Fruit fly (Drosophila melanogaster): Measurements from ENCODE around the gene CG15370.

The CG15370 gene

DNA sequence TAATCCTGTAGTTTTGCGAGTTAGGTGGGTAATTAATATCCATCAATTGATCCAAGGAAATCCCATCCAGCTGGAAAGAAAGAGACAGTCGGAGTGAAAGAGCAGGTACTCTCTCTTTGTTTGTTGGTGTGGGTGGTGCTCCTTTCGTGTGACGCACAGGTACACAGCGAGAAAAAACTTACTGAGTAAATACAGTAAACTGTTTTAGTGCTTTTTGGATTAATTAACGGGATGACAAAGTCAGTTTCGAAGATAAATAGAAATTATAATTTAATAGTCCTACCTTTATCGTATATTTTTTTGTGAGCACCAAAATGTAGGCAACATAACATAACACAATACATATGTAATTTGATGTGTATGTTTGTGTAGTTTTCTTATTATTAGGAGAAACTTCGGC lies 22.8 kb downstream of the CG15370 start (continued):
- TF ChIP-seq Atf6 (GFP tag; IDR thresholded peaks at IDR 0.05) (no peak), Eip74EF (GFP tag; optimal IDR thresholded peaks at IDR 0.05) (no peak), TFAM (GFP tag; optimal IDR thresholded peaks at IDR 0.05) (no peak), pb (GFP tag; optimal IDR thresholded peaks at IDR 0.05) (no peak), cg (GFP tag; optimal IDR thresholded peaks at IDR 0.05) (peak; percentile 61), tx (GFP tag; optimal IDR thresholded peaks at IDR 0.05) (no peak), ind (GFP tag; optimal IDR thresholded peaks at IDR 0.05) (no peak), CG17829 (tag; optimal IDR thresholded peaks at IDR 0.05) (peak; percentile 38), CG12299 (tag; optimal IDR thresholded peaks at IDR 0.05) (no peak), Max (GFP tag; optimal IDR thresholded peaks at IDR 0.05) (no peak), dati (GFP tag; IDR thresholded peaks at IDR 0.05) (no peak), ken (GFP tag; IDR thresholded peaks at IDR 0.05) (no peak), CG1832 (GFP tag; optimal IDR thresholded peaks at IDR 0.05) (no peak), Ssrp (tag; optimal IDR thresholded peaks at IDR 0.05) (no peak), CG6175 (GFP tag; IDR thresholded peaks at IDR 0.05) (no peak), CG5245 (GFP tag; optimal IDR thresholded peaks at IDR 0.05) (no peak), Dip2 (GFP tag; IDR thresholded peaks at IDR 0.05) (no peak), Hr3 (GFP tag; optimal IDR thresholded peaks at IDR 0.05) (peak; percentile 26), lola (GFP tag; optimal IDR thresholded peaks at IDR 0.05) (peak in 1 of 3 experiments; percentile 39), chm (GFP tag; IDR thresholded peaks at IDR 0.05) (no peak), ERR (GFP tag; optimal IDR thresholded peaks at IDR 0.05) (no peak), CG17328 (GFP tag; IDR thresholded peaks at IDR 0.05) (peak; percentile 46; the same call in 1 of the 2 replicates), ci (GFP tag; IDR thresholded peaks at IDR 0.05) (no peak; the same call in 2 of the 3 replicates), onecut (GFP tag; IDR thresholded peaks at IDR 0.05) (no peak), Bdp1 (GFP tag; optimal IDR thresholded peaks at IDR 0.05) (no peak), bowl (GFP tag; IDR thresholded peaks at IDR 0.05) (no peak), CG9876 (GFP tag; optimal IDR thresholded peaks at IDR 0.05) (no peak), CG6683 (GFP tag; optimal IDR thresholded peaks at IDR 0.05) (no peak), CG32532 (GFP tag; IDR thresholded peaks at IDR 0.05) (peak; percentile 39; the same call in 1 of the 2 replicates), Med (GFP tag) (peak; percentile 54), CG2199 (GFP tag; IDR thresholded peaks at IDR 0.05) (no peak), lmd (GFP tag; IDR thresholded peaks at IDR 0.05) (peak; percentile 15; the same call in 1 of the 2 replicates), otp (GFP tag; IDR thresholded peaks at IDR 0.05) (no peak), CG34376 (GFP tag; optimal IDR thresholded peaks at IDR 0.05) (no peak), jumu (GFP tag; optimal IDR thresholded peaks at IDR 0.05) (no peak), Xrp1 (GFP tag; IDR thresholded peaks at IDR 0.05) (peak; percentile 54; the same call in 1 of the 2 replicates), Ets65A (GFP tag) (peak; percentile 72), Ptx1 (GFP tag; IDR thresholded peaks at IDR 0.05) (0 out of 2 replicates have a peak, but pooled peaks have one; percentile 25), Drgx (GFP tag; IDR thresholded peaks at IDR 0.05) (peak; percentile 39; the same call in 1 of the 2 replicates), CG10979 (tag; optimal IDR thresholded peaks at IDR 0.05) (peak; percentile 53), sens (GFP tag) (peak; percentile 59), CG9817 (tag; optimal IDR thresholded peaks at IDR 0.05) (no peak), Ada2b (GFP tag; IDR thresholded peaks at IDR 0.05) (0 out of 2 replicates have a peak, but pooled peaks have one; percentile 16), ara (GFP tag; IDR thresholded peaks at IDR 0.05) (peak; percentile 53; the same call in 1 of the 2 replicates), Awh (GFP tag; IDR thresholded peaks at IDR 0.05) (no peak), CG10543 (GFP tag; optimal IDR thresholded peaks at IDR 0.05) (no peak), CG2116 (GFP tag; optimal IDR thresholded peaks at IDR 0.05) (peak; percentile 7), CG2202 (tag; optimal IDR thresholded peaks at IDR 0.05) (no peak), trh (GFP tag; optimal IDR thresholded peaks at IDR 0.05) (no peak), danr (GFP tag; IDR thresholded peaks at IDR 0.05) (no peak), BtbVII (GFP tag; optimal IDR thresholded peaks at IDR 0.05) (no peak), dysf (GFP tag; IDR thresholded peaks at IDR 0.05) (no peak), Camta (GFP tag; optimal IDR thresholded peaks at IDR 0.05) (no peak)
